Worm (Caenorhabditis elegans) whole organism, L3 larva: Measurements from ENCODE around the gene rnh-1.0.

Experiments used
- R02D3.7 ChIP-seq: fragments of 150-350 bp; optimal IDR thresholded peaks from 2 replicates; lab custom pipeline; 2014; ENCODE audit warnings: missing biosample characterization, missing genetic modification characterization
- ZK546.5 ChIP-seq: sonication (generic microtip); optimal IDR thresholded peaks from 2 replicates; lab custom pipeline; 2017; ENCODE audit warnings: missing biosample characterization, missing genetic modification characterization
- ama-1 ChIP-seq: fragments of 150-350 bp; optimal IDR thresholded peaks from 2 replicates; lab custom pipeline; 2018
- ceh-16 ChIP-seq: sonication (generic microtip); optimal IDR thresholded peaks from 2 replicates; lab custom pipeline; 2017; ENCODE audit warnings: missing biosample characterization, missing genetic modification characterization
- ceh-82 ChIP-seq: fragments of 150-350 bp; optimal IDR thresholded peaks from 2 replicates; lab custom pipeline; 2014; ENCODE audit warnings: missing biosample characterization, missing genetic modification characterization
- daf-12 ChIP-seq: fragments of 150-350 bp; optimal IDR thresholded peaks from 2 replicates; lab custom pipeline; 2014; ENCODE audit warnings: missing biosample characterization, missing genetic modification reagents, missing genetic modification characterization
- egl-27 ChIP-seq: sonication (generic microtip); optimal IDR thresholded peaks from 4 replicates; lab custom pipeline; 2017; ENCODE audit warnings: missing biosample characterization, missing genetic modification reagents, missing genetic modification characterization
- egl-5 ChIP-seq: fragments of 150-350 bp; optimal IDR thresholded peaks from 2 replicates; lab custom pipeline; 2017; ENCODE audit warnings: missing biosample characterization, missing genetic modification reagents, missing genetic modification characterization, inconsistent platforms
- elt-1 ChIP-seq: fragments of 150-350 bp; optimal IDR thresholded peaks from 2 replicates; lab custom pipeline; 2014; ENCODE audit warnings: missing biosample characterization, missing genetic modification characterization
- elt-2 ChIP-seq: sonication (generic microtip); optimal IDR thresholded peaks from 2 replicates; lab custom pipeline; 2016; ENCODE audit warnings: missing genetic modification reagents, mild to moderate bottlenecking, missing genetic modification characterization, missing compliant biosample characterization
- fkh-10 ChIP-seq: sonication (generic microtip); optimal IDR thresholded peaks from 2 replicates; lab custom pipeline; 2017; ENCODE audit warnings: missing biosample characterization, missing genetic modification reagents, missing genetic modification characterization
- fkh-2 ChIP-seq: fragments of 150-350 bp; optimal IDR thresholded peaks from 2 replicates; lab custom pipeline; 2014; ENCODE audit warnings: missing biosample characterization, missing genetic modification reagents, missing genetic modification characterization
- fos-1 ChIP-seq: fragments of 150-350 bp; optimal IDR thresholded peaks from 2 replicates; lab custom pipeline; 2014; ENCODE audit warnings: missing biosample characterization, missing genetic modification characterization
- hmg-11 ChIP-seq: sonication (generic microtip); optimal IDR thresholded peaks from 2 replicates; lab custom pipeline; 2016; ENCODE audit warnings: missing genetic modification characterization, missing compliant biosample characterization
- jun-1 ChIP-seq: fragments of 150-350 bp; optimal IDR thresholded peaks from 2 replicates; lab custom pipeline; 2014; ENCODE audit warnings: missing biosample characterization, missing genetic modification reagents, missing genetic modification characterization
- lin-15B ChIP-seq: fragments of 150-350 bp; optimal IDR thresholded peaks from 2 replicates; lab custom pipeline; 2014; ENCODE audit warnings: missing biosample characterization, missing genetic modification characterization
- lin-39 ChIP-seq: fragments of 150-350 bp; optimal IDR thresholded peaks from 2 replicates; lab custom pipeline; 2018; ENCODE audit warnings: missing biosample characterization, missing genetic modification reagents, missing genetic modification characterization
- lsy-12 ChIP-seq: sonication (generic microtip); optimal IDR thresholded peaks from 2 replicates; lab custom pipeline; 2016; ENCODE audit warnings: mild to moderate bottlenecking, missing genetic modification characterization, missing compliant biosample characterization
- mdl-1 ChIP-seq: fragments of 150-350 bp; optimal IDR thresholded peaks from 2 replicates; lab custom pipeline; 2014; ENCODE audit warnings: missing biosample characterization, missing genetic modification characterization
- nfya-1 ChIP-seq: sonication (generic microtip); optimal IDR thresholded peaks from 2 replicates; lab custom pipeline; 2017; ENCODE audit warnings: missing genetic modification characterization, mild to moderate bottlenecking, missing compliant biosample characterization, antibody characterized with exemption, moderate library complexity; ENCODE audit not compliant: insufficient read depth
- nhr-11 ChIP-seq: fragments of 150-350 bp; optimal IDR thresholded peaks from 2 replicates; lab custom pipeline; 2014; ENCODE audit warnings: missing biosample characterization, missing genetic modification characterization
- nhr-12 ChIP-seq: fragments of 150-350 bp; optimal IDR thresholded peaks from 2 replicates; lab custom pipeline; 2014; ENCODE audit warnings: missing biosample characterization, missing genetic modification characterization
- nhr-237 ChIP-seq: fragments of 150-350 bp; optimal IDR thresholded peaks from 2 replicates; lab custom pipeline; 2014; ENCODE audit warnings: missing biosample characterization, missing genetic modification characterization
- nhr-25 ChIP-seq: sonication (generic microtip); optimal IDR thresholded peaks from 2 replicates; lab custom pipeline; 2017; ENCODE audit warnings: missing biosample characterization, missing genetic modification characterization
- nhr-28 ChIP-seq: fragments of 150-350 bp; optimal IDR thresholded peaks from 2 replicates; lab custom pipeline; 2014; ENCODE audit warnings: missing biosample characterization, missing genetic modification characterization
- nhr-43 ChIP-seq: sonication (generic microtip); optimal IDR thresholded peaks from 2 replicates; lab custom pipeline; 2016; ENCODE audit warnings: mild to moderate bottlenecking, missing genetic modification characterization, missing compliant biosample characterization; ENCODE audit not compliant: poor library complexity, severe bottlenecking
- nhr-67 ChIP-seq: fragments of 150-350 bp; optimal IDR thresholded peaks from 2 replicates; lab custom pipeline; 2014; ENCODE audit warnings: missing biosample characterization, missing genetic modification characterization
- nhr-76 ChIP-seq: fragments of 150-350 bp; sonication (generic microtip); optimal IDR thresholded peaks from 5 replicates; lab custom pipeline; 2014; ENCODE audit warnings: missing biosample characterization, missing genetic modification characterization
- nhr-77 ChIP-seq: fragments of 150-350 bp; optimal IDR thresholded peaks from 2 replicates; lab custom pipeline; 2014; ENCODE audit warnings: missing biosample characterization, missing genetic modification characterization
- pha-4 ChIP-seq: fragments of 150-350 bp; optimal IDR thresholded peaks from 2 replicates; lab custom pipeline; 2014; ENCODE audit warnings: missing biosample characterization, missing genetic modification reagents, missing genetic modification characterization
- pqm-1 ChIP-seq: fragments of 150-350 bp; optimal IDR thresholded peaks from 2 replicates; lab custom pipeline; 2017; ENCODE audit warnings: missing biosample characterization, missing genetic modification characterization, inconsistent platforms
- skn-1 ChIP-seq: fragments of 150-350 bp; optimal IDR thresholded peaks from 2 replicates; lab custom pipeline; 2014; ENCODE audit warnings: missing biosample characterization, missing genetic modification characterization
- snpc-4 ChIP-seq: fragments of 150-350 bp; optimal IDR thresholded peaks from 2 replicates; lab custom pipeline; 2014; ENCODE audit warnings: missing biosample characterization, missing genetic modification characterization
- tbx-2 ChIP-seq: sonication (generic microtip); optimal IDR thresholded peaks from 2 replicates; lab custom pipeline; 2016; ENCODE audit warnings: mild to moderate bottlenecking, missing genetic modification characterization, missing compliant biosample characterization
- unc-39 ChIP-seq: sonication (generic microtip); optimal IDR thresholded peaks from 4 replicates; lab custom pipeline; 2017; ENCODE audit warnings: missing biosample characterization, missing genetic modification characterization
- unc-62 ChIP-seq: fragments of 150-350 bp; sonication (generic microtip); optimal IDR thresholded peaks from 4 replicates; lab custom pipeline; 2014; ENCODE audit warnings: missing biosample characterization, missing genetic modification reagents, missing genetic modification characterization
- zag-1 ChIP-seq: fragments of 150-350 bp; optimal IDR thresholded peaks from 2 replicates; lab custom pipeline; 2014; ENCODE audit warnings: missing biosample characterization, missing genetic modification characterization
- ztf-11 ChIP-seq: fragments of 150-350 bp; optimal IDR thresholded peaks from 2 replicates; lab custom pipeline; 2014; ENCODE audit warnings: missing biosample characterization, missing genetic modification characterization
- ztf-4 ChIP-seq: fragments of 150-350 bp; optimal IDR thresholded peaks from 2 replicates; lab custom pipeline; 2014; ENCODE audit warnings: missing biosample characterization, missing genetic modification characterization

Gene rnh-1.0

ce11 chrII:5032669-5033068 is 37.5 kb downstream of the rnh-1.0 start:
- peak; percentile 34 for TF ChIP-seq lin-15B (tag; lab: Kevin White, UChicago)
- peak; percentile 17 for TF ChIP-seq pqm-1 (tag; lab: Kevin White, UChicago)
- peak; percentile 46 for TF ChIP-seq egl-27 (tag; lab: Kevin White, UChicago)
- TF ChIP-seq fos-1: no peak
- TF ChIP-seq snpc-4 (tag; lab: Kevin White, UChicago): peak; percentile 30
- peak; percentile 40 for TF ChIP-seq nhr-25 (tag; lab: Kevin White, UChicago)
- peak; percentile 63 for TF ChIP-seq nhr-43 (tag; lab: Kevin White, UChicago)
- peak; percentile 35 for TF ChIP-seq jun-1
- no peak for TF ChIP-seq ztf-11 (tag; lab: Kevin White, UChicago)
- peak; percentile 38 for TF ChIP-seq pha-4 (tag; lab: Kevin White, UChicago)
- TF ChIP-seq nhr-76 (tag; lab: Kevin White, UChicago): no peak
- peak; percentile 58 for TF ChIP-seq lin-39 (tag; lab: Kevin White, UChicago)
- TF ChIP-seq nfya-1 (tag; lab: Kevin White, UChicago): peak; percentile 57
- no peak for TF ChIP-seq mdl-1 (tag; lab: Kevin White, UChicago)
- TF ChIP-seq unc-62 (GFP tag; lab: Kevin White, UChicago): no peak
- TF ChIP-seq nhr-11 (tag; lab: Kevin White, UChicago): no peak
- TF ChIP-seq egl-5: no peak
- TF ChIP-seq lsy-12 (tag; lab: Kevin White, UChicago): peak; percentile 73
- TF ChIP-seq ceh-82 (tag; lab: Kevin White, UChicago): peak; percentile 29
- peak; percentile 89 for TF ChIP-seq hmg-11
- TF ChIP-seq tbx-2: peak; percentile 19
- TF ChIP-seq elt-2 (tag; lab: Kevin White, UChicago): peak; percentile 87
- TF ChIP-seq R02D3.7: peak; percentile 29

ce11 chrII:5033935-5034334 is 38.8 kb downstream of the rnh-1.0 start, which contains the start of gene F33G12.3:
Gene F33G12.3 (minus strand): TSS chrII:5034035.
- TF ChIP-seq skn-1: no peak

ce11 chrII:5036128-5036527 is 41.0 kb downstream of the rnh-1.0 start, which contains the start of gene lrr-1:
Gene lrr-1 (minus strand): TSS chrII:5036439.
- TF ChIP-seq fkh-10: no peak
- TF ChIP-seq nhr-25 (tag; lab: Kevin White, UChicago): no peak
- peak; percentile 32 for TF ChIP-seq elt-2 (tag; lab: Kevin White, UChicago)
- peak; percentile 12 for TF ChIP-seq nhr-77 (tag; lab: Kevin White, UChicago)

- peak; percentile 37 for TF ChIP-seq pha-4 (tag; lab: Kevin White, UChicago)
- TF ChIP-seq daf-12 (tag; lab: Kevin White, UChicago): no peak
- TF ChIP-seq jun-1: no peak
- no peak for TF ChIP-seq nhr-67 (tag; lab: Kevin White, UChicago)
- no peak for TF ChIP-seq ztf-4 (tag; lab: Kevin White, UChicago)
- TF ChIP-seq nhr-28 (tag; lab: Kevin White, UChicago): no peak
- TF ChIP-seq ztf-11 (tag; lab: Kevin White, UChicago): no peak
- TF ChIP-seq fkh-10: no peak
- TF ChIP-seq ZK546.5 (tag; lab: Kevin White, UChicago): no peak
- TF ChIP-seq nhr-12 (tag; lab: Kevin White, UChicago): no peak
- TF ChIP-seq egl-5: no peak
- TF ChIP-seq unc-39 (tag; lab: Kevin White, UChicago): no peak
- no peak for TF ChIP-seq nhr-237
- TF ChIP-seq snpc-4 (tag; lab: Kevin White, UChicago): no peak
- TF ChIP-seq ceh-16 (tag; lab: Kevin White, UChicago): no peak
- peak; percentile 20 for TF ChIP-seq hmg-11
- no peak for TF ChIP-seq zag-1 (tag; lab: Kevin White, UChicago)
- TF ChIP-seq elt-2 (tag; lab: Kevin White, UChicago): peak; percentile 48
- peak; percentile 17 for TF ChIP-seq nfya-1 (tag; lab: Kevin White, UChicago)
- peak; percentile 47 for TF ChIP-seq ama-1 (lab: Kevin White, UChicago)
- no peak for TF ChIP-seq fkh-2 (tag; lab: Kevin White, UChicago)
- no peak for TF ChIP-seq mdl-1 (tag; lab: Kevin White, UChicago)
- no peak for TF ChIP-seq elt-1 (tag; lab: Kevin White, UChicago)
Observed at ce11 chrII:5039912-5040311, 44.8 kb downstream of the rnh-1.0 start, which contains the start of gene golg-2. Gene golg-2 (minus strand): TSS chrII:5040091.
